Worm (Caenorhabditis elegans): ENCODE results near the gene Y67A10A.2.

- TF ChIP-seq ama-1 (optimal IDR thresholded peaks at IDR 0.05) (no peak), B0310.2 (tag; optimal IDR thresholded peaks at IDR 0.05) (no peak), sea-1 (GFP tag; conservative IDR thresholded peaks at IDR 0.05) (no peak), flt-1 (GFP tag; IDR thresholded peaks at IDR 0.05) (no peak), aly-1 (tag; optimal IDR thresholded peaks at IDR 0.05) (no peak), tbx-11 (GFP tag; IDR thresholded peaks at IDR 0.05) (no peak), F13C5.2 (tag; optimal IDR thresholded peaks at IDR 0.05) (no peak), tbx-37 (GFP tag; conservative IDR thresholded peaks at IDR 0.05) (no peak), hnd-1 (tag; optimal IDR thresholded peaks at IDR 0.05) (no peak), pes-1 (GFP tag; IDR thresholded peaks at IDR 0.05) (no peak), hmbx-1 (tag; optimal IDR thresholded peaks at IDR 0.05) (no peak), ets-7 (tag; optimal IDR thresholded peaks at IDR 0.05) (no peak), scrt-1 (GFP tag; IDR thresholded peaks at IDR 0.05) (no peak), ceh-36 (tag; optimal IDR thresholded peaks at IDR 0.05) (no peak)
Measured at ce11 chrIV:14335768-14336167, 2.1 kb upstream of the Y67A10A.2 start.

Data from whole organism, early embryonic.